Fruit fly (Drosophila melanogaster) ovary, adult (tissue): Measurements from ENCODE around the gene CG43796.

ENCODE experiments used
- CG17801 ChIP-seq: fragments of 200-800 bp; optimal IDR thresholded peaks from 2 replicates; lab custom pipeline; 2019; ENCODE audit warnings: missing biosample characterization, mild to moderate bottlenecking, missing genetic modification characterization, moderate library complexity; ENCODE audit not compliant: partially characterized antibody

Gene CG43796

DNA sequence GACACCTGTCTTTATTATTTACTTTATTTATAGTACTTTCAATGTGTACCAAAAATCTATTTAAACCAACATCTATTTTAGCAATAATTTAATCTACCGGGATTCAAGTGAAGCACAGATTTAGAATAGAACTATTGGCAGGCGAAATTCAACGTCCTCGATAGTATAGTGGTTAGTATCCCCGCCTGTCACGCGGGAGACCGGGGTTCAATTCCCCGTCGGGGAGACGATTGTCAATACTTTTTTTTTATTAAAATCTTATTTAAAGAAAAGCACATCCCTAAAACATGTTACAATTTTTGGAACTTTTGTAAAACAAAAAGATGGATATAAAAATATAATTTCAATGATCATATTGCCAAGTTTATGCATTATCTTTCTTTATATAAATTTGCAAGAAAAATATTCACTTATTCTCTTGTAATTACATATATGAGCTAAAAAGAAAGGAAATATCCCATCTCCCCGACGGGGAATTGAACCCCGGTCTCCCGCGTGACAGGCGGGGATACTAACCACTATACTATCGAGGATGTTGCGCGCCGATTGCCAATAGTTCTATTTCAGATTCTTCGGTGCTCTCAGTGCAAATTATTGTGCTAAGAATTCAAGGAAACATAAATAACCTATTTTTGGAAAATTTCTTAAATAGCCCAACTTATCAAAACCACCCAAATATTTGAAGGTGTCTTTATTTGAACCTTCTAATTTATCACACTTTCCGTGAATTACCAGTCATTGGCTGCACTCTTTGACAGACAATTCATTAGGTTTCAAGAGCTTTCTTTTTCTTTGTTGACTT, at the start of gene CG43796:
Gene CG43796, plus strand, starts transcription at position 752 of the 802 bp plus-strand sequence.
- TF ChIP-seq CG17801 (GFP tag; lab: Kevin White, UChicago), result no peak

DNA sequence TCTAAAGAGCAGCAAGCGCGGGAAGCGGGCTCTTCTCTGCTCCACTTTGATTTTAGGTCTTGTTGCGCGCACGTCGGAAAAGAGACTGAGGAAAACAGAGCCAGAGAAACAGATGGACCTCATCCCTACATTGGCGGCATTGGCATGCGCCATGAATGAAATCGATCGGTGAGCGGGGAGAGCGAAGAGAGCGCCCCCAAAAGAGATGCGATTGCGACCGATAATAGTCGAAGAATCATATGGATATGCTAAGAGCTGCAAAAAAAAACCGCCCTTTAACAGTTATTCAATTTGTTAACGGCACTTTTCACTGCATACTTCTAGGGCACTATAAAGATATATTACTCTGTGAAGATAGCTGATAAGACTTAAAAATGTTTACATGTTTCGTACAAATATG, 48.7 kb upstream of the CG43796 start, which contains the start of gene grk:
Gene grk, minus strand, starts transcription at position 87 of the 400 bp plus-strand sequence.
- no peak for TF ChIP-seq CG17801 (GFP tag; lab: Kevin White, UChicago)

DNA sequence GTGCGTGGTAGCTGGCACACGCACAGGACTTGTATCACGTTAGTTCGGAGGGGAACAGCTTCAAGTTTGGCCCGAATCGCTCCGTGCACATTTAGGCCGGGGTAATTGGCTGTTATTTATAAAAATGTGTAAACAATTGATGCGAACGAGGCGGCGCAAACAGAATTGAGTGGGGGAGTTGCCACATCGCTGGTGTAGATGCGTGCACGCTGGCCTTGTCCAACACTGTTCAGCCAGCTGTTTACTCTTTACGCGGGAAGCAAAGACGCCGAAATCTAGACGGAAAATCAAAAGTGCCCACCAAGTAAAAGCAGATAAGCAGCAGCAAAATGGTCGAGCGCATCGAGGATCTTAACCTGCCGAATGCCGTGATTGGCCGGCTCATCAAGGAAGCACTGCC, 45.0 kb upstream of the CG43796 start, which contains the start of the genes D12 and Chrac-14:
Gene D12, minus strand, starts transcription at position 190 of the 400 bp plus-strand sequence.
Gene Chrac-14, plus strand, starts transcription at position 230 of the 400 bp plus-strand sequence.
- no peak for TF ChIP-seq CG17801 (GFP tag; lab: Kevin White, UChicago)

DNA sequence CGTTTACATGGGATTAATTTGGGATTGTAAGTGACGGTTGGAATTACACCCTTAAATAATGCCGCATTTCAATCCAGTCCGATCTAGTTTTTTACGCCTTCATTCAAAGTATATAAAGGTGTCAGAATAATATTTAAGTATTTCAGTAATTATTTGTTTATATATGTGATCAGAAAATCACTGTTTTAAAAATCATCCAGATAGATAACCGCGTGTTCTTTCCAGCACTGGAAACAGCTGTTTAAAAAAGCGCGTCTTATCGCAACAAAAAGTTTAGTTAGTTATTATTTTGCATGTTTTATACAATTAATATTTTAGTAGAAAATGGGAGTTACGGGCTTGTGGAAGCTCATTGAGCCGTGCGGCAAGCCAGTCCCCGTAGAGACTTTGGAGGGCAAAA, 44.1 kb upstream of the CG43796 start, which contains the start of gene mus201:
Gene mus201, plus strand, starts transcription at position 118 of the 400 bp plus-strand sequence.
- no peak for TF ChIP-seq CG17801 (GFP tag; lab: Kevin White, UChicago)

DNA sequence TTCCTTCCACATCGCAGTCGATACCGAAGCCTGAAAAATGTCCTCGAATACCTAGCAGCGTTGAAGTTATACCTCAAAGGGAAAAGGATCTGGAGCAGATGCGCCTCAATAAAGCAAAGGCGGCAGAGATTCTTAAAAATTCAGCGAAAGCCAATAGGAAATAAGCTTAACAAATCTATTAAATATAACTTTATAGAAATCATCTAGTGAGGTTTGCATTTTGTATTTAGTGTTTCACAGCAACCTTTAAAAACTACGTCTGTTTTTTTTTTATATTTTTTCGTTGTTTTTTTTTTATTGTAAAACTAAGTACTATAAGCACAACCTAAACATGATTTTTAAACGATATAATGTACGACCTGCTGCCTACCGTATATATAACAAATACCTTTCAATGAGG, 40.0 kb upstream of the CG43796 start, which contains the start of gene CG31897:
Gene CG31897, plus strand, starts transcription at position 301 of the 400 bp plus-strand sequence.
- no peak for TF ChIP-seq CG17801 (GFP tag; lab: Kevin White, UChicago)

DNA sequence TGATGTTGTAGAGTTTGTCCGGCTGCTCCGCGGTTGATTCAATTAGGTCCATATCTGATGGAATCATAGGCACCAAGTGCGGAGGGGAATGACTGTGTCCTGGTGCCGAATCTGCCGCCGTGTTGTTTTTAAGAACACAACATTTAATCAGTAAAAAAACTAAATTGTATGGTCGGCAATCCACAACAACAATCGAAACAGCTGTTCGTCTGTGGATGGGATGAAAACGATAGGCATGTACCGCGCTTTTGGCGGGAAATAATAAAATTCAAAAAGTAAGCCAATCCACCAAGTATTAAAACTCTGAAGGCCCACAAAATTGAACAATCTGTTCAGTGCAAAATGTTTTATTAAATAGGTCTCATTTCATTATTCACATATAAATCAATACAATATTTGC, 32.8 kb upstream of the CG43796 start, which contains the start of gene Aasdh:
Gene Aasdh, minus strand, starts transcription at position 219 of the 400 bp plus-strand sequence.
- TF ChIP-seq CG17801 (GFP tag; lab: Kevin White, UChicago), result no peak

DNA sequence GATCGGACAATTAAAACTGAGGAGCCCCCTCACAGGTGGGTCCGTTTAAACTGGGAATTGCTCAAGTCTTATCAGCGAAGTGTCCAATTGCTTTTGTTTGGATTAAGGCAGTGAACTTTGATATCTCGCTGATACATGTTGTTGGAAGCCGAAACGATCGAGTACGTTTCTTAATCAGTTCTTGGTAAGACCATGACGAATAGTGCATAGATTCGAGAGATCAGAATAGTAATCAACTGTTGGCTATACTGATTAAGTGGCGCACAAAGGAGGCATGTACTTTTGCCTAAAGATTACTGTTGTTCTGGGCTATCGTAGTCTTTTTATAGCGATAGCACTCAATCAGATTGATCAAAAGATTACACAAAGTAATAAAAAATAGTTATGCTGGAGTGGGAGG, 30.7 kb upstream of the CG43796 start:
- no peak for TF ChIP-seq CG17801 (GFP tag; lab: Kevin White, UChicago)

DNA sequence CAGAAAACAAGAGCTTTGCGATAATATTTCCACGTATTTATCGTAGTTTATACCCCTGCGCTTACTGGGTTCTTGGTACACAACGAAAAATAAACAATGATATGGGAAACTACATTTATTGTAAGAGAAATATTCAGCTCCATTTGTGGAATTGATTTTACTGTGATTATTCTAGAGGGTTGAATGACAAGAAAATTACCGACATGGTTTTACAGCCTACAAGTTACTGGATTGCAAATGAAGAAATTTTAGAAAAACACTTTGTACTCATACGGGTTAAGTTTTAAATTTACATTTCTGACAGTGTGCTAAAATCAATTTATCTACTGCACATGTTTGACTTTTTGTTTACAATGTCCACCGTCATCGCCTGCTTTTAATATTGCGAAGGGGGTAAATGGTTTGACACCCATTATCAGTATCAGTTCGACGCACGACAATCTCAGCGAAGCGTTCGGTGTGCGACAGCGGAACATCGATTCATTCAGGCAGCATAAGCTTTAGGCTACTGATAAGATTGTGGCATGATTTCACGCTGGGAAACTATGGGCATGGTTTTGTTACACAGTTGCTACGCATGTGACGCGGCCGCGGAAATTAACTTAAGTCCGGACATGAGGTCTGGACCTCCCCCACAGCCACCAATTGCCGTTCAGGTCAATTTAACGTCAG, 20.3 kb upstream of the CG43796 start:
- TF ChIP-seq CG17801 (GFP tag; lab: Kevin White, UChicago), result no peak

DNA sequence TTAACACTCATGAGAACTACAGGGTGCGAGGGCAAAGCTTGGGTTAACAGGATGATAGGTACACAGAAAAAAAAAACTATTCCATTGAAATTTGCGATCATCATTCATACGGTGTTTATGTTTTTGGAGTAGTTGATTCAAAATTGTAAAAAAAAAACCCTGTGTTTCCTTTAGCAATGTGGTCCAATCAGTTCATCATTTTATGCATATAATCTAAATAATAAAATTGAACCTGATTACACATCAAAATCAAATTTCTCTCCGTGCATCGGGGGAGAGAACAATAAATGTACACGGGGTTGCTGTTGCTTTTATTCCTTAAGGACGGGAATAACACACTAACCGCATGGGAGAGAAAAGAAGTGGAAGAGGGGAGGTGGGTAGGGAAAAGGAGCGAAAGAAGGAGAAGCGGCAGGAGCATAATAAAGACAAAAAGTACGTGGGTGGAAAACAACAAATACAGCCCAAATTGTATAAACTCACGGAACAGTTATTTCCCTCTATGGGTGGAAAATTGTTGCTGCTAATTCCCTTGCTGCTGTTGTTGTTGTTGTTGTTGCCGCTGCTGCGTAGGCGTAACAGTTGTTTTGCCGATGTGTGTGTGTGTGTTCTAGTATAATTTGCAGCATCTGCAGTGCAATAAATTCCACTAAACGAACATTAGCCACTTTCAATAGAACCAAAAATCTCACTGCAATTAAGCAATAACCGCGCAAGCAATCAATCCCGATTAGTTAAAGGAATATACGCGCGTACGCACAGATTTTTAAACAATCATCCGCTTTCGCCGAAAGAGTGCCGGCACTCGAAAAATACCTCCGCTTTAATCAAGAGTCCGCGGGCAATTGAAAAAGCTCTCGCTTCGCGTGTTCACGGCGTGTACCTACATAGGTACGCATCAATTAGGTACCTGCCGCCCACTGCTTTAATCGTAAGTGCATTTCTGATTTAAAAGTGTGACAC, 18.7 kb upstream of the CG43796 start, which contains the start of gene Agpat2:
Gene Agpat2, minus strand, starts transcription at position 851 of the 963 bp plus-strand sequence.
- TF ChIP-seq CG17801 (GFP tag; lab: Kevin White, UChicago), result no peak

DNA sequence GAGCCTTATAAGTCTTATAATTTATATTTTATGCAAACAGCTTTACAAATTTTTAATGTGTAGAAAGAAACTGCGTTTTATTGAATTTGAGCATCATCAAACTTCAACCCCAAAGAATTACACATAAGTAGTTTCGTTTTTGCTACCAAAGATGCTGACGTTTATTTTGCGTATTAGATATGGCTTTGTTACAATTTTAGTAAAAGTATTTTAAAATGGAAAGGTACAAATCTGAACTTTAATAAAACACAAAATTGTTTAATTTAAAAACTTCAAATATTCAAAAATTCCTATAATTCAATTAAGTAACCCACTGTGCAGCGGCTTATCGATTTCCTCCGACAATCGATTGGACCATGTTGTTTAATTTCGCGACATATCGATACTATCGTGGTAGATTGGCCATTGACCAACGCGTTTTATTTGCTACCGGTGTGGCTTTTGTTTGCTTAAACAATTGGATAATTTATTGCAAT, 18.0 kb upstream of the CG43796 start, which contains the start of gene prg:
Gene prg, plus strand, starts transcription at position 382 of the 476 bp plus-strand sequence.
- TF ChIP-seq CG17801 (GFP tag; lab: Kevin White, UChicago), result peak; percentile 78

DNA sequence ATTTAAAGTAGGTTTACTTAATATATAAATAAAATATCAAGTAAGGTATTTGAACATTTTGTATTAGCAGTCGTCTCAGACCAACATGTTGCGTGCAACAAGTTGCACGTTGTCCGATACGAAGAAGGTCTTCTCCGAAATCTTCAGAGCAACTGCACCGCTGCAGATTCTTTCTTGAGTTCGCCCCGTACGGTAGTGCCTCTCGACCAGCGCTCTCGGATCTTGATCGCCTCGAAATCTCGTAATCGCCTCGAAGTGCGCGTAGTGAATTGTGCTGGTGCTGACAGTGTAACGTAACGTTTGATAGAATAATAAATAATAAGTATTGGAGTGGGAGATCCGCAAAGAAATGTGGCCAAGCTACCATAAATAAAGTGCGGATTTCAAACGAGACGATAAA, 15.5 kb upstream of the CG43796 start, which contains the start of gene dachs:
Gene dachs, plus strand, starts transcription at position 175 of the 400 bp plus-strand sequence.
- no peak for TF ChIP-seq CG17801 (GFP tag; lab: Kevin White, UChicago)

DNA sequence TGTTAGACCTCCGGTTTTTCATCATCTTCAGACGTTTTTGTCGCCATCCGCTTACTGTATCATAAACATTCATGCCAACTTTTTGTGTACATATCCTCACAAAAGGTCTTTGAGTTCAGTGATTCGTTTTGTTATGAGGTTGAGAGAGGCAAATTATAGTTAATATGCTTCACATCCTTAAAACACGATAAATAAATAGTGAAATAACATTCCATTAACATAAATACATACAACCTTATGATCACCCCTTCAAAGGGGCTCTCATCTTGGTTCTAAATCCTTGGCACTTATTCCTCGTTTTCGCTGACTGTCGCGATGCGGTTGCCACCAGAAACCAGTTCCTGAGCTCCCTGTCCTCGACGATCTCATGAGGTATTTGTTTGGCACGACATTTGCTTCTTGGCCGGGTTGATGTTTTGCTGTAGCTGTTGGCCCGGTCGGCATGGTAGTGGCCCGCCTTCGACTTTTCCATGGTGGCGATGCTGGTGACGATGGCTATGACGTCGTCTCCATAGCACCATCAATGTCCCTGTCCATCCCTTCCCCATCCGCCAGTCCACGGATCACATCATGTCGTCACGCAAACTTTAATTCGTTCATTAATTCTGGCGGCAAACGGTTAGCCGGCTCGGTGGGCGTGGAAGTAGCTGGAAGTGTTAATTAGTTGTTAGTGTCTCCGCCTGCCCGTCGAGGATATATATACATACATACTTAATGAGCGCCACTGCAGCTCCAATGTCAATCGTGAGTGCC, 13.1 kb upstream of the CG43796 start:
- TF ChIP-seq CG17801 (GFP tag; lab: Kevin White, UChicago), result no peak

DNA sequence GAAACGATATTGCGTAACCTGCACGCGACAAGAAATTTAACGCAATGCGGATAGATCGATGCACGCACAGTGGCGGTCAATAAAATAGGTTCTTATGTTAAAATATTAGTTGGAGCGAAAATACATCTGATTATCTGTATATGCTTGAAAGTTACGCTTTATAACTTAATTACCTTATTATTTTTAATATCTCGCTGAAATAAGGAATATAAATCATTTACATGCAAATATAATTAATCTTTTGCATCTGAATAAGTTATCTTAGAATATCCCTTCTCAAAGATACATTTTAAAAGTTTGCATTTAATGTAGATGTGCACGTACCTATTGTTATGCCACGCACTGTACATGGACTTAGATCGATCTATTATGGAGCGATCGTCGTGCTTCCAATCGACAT, 10.5 kb upstream of the CG43796 start:
- no peak for TF ChIP-seq CG17801 (GFP tag; lab: Kevin White, UChicago)
